Worm (Caenorhabditis elegans) whole organism, L4 larva: Measurements from ENCODE around the gene rpn-5.

ENCODE experiments used
- F37D6.2 ChIP-seq: sonication (generic microtip); optimal IDR thresholded peaks from 2 replicates; lab custom pipeline; 2016; ENCODE audit warnings: mild to moderate bottlenecking, missing genetic modification characterization, missing compliant biosample characterization
- ZK546.5 ChIP-seq, 2 experiments: sonication (generic microtip); optimal IDR thresholded peaks; 2 replicates each; lab custom pipeline; 2017; ENCODE audit warnings: missing biosample characterization in 2 of 2, missing genetic modification characterization in 2 of 2
- daf-16 ChIP-seq, 3 experiments: sonication (generic microtip); optimal IDR thresholded peaks; 2 replicates each; lab custom pipeline; 2016 to 2017; ENCODE audit warnings: missing genetic modification characterization in 3 of 3, missing genetic modification reagents in 3 of 3, mild to moderate bottlenecking in 2 of 3, missing compliant biosample characterization in 2 of 3, missing biosample characterization in 1 of 3, moderate library complexity in 1 of 3
- lin-13 ChIP-seq: fragments of 150-350 bp; optimal IDR thresholded peaks from 2 replicates; lab custom pipeline; 2014; ENCODE audit warnings: missing biosample characterization, missing genetic modification reagents, missing genetic modification characterization
- mdl-1 ChIP-seq, 2 experiments: fragments of 150-350 bp in 1 of 2; sonication (generic microtip) in 1 of 2; optimal IDR thresholded peaks; 2 replicates each; lab custom pipeline; 2014 to 2017; ENCODE audit warnings: missing biosample characterization in 2 of 2, missing genetic modification characterization in 2 of 2
- pha-4 ChIP-seq, 2 experiments: fragments of 150-350 bp in 1 of 2; fragments of 200-800 bp in 1 of 2; sonication (Bioruptor generic) in 1 of 2; IDR thresholded peaks in 1 of 2; optimal IDR thresholded peaks in 1 of 2; 2 replicates each; pipeline versions ENCODE4 v1.3.6 to Lab custom; 2014 to 2022; ENCODE audit warnings: missing genetic modification characterization in 2 of 2, missing genetic modification reagents in 2 of 2, missing biosample characterization in 1 of 2, missing compliant biosample characterization in 1 of 2

DNA sequence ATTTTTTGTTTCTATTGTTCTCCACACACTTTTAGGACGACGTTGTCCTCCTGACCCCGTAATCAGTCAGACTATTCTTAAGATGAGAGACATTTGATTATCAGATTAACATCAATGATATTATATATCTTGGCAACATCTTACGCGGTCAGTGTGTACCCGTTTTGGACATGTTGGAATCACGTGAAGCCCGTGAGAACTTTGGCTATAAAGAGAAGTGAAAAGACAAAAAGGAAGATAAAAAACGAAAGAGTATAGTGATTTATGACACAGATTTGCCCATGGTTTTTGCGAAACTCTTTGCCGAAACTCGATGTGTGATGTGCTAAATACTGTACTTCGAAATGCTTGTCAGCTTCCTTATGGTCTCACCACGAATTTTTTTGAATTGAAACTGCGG is 47.1 kb upstream of the rpn-5 start:
- no peak for TF ChIP-seq F37D6.2
- no peak for TF ChIP-seq lin-13 (GFP tag; lab: Kevin White, UChicago)
- no peak for TF ChIP-seq ZK546.5 (tag; optimal IDR thresholded peaks at IDR 0.05; lab: Kevin White, UChicago)
- peak in 1 of 2 experiments; percentile 71 for TF ChIP-seq mdl-1 (tag; optimal IDR thresholded peaks at IDR 0.05; lab: Kevin White, UChicago)
- no peak for TF ChIP-seq daf-16 (GFP tag; optimal IDR thresholded peaks at IDR 0.05; lab: Kevin White, UChicago)
- no peak for TF ChIP-seq daf-16 (tag; optimal IDR thresholded peaks at IDR 0.05; lab: Kevin White, UChicago)
- no peak for TF ChIP-seq pha-4 (GFP tag; IDR thresholded peaks at IDR 0.05; lab: Robert Waterston, UW)
- TF ChIP-seq pha-4 (tag; optimal IDR thresholded peaks at IDR 0.05; lab: Kevin White, UChicago): no peak
